Fruit fly (Drosophila melanogaster): ENCODE results near the gene CG43127.

Gene CG43127

DNA sequence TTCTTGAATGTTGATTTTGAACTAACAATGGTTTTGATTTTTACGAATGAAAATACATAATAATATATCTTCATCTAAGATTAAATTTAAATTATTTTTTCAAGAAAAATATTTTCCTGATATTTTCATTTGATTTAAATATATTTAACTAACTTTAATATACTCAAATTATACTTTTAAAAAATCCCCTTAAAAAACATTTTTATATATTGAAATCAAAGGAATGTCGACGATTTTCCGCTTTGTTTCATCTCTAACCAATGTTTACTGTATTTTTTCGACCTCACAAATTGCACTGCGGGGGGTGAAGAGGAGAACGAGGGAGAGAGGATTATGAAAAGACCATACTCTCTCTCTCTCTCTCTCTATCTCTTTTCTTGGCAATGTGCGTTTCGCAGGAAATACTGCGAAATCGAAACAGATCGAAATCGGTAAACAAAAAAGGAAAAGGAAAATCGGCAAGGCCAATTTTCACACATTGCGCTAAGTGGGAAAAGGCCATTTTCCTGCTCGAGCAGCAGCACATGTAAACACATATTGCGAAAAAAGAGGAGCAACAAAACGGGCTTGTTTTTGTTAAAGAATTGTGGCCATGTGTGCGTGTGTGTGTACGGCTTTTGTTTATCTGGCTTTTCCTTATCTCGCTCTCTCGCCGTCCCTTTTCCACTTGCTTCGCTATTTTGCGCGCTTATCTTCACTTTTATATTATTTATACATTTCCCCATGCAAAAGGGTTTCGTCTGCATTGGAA is 34.8 kb upstream of the CG43127 start (continued):
- TF ChIP-seq CG11762 (GFP tag; optimal IDR thresholded peaks at IDR 0.05; ENCODE audit: insufficient read depth) = no peak
- TF ChIP-seq CG6276 (GFP tag; optimal IDR thresholded peaks at IDR 0.05) = no peak
- no peak for TF ChIP-seq Sox14 (GFP tag; optimal IDR thresholded peaks at IDR 0.05)

DNA sequence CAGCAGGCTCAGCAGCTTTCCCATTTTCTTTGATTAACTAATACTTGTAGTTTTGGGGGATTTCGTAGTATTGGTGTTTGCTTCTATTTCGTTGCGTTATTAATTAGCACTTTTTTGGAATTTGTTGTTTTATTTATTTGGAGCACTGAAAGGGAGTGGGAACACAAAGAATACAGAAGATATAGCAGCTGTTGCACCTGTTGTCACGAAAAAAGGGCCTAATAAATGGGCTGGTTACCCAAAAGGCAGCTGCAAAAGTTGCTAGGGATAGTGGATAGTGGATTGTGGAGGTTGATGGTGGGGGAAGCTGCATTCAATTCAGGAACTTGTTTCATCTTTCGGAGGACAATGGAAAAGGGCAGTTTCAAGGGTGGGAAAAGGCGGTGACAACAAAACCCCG is 34.1 kb upstream of the CG43127 start:
- TF ChIP-seq acj6 (GFP tag; optimal IDR thresholded peaks at IDR 0.05) (no peak), CG31627 (GFP tag; optimal IDR thresholded peaks at IDR 0.05) (no peak), CG15336 (GFP tag; IDR thresholded peaks at IDR 0.05) (no peak), svp (GFP tag) (no peak), Eip93F (GFP tag; optimal IDR thresholded peaks at IDR 0.05) (no peak), CG6276 (GFP tag; optimal IDR thresholded peaks at IDR 0.05) (no peak), CG6808 (GFP tag; optimal IDR thresholded peaks at IDR 0.05) (no peak), CG11902 (GFP tag; optimal IDR thresholded peaks at IDR 0.05) (no peak), topi (GFP tag; optimal IDR thresholded peaks at IDR 0.05) (no peak)

DNA sequence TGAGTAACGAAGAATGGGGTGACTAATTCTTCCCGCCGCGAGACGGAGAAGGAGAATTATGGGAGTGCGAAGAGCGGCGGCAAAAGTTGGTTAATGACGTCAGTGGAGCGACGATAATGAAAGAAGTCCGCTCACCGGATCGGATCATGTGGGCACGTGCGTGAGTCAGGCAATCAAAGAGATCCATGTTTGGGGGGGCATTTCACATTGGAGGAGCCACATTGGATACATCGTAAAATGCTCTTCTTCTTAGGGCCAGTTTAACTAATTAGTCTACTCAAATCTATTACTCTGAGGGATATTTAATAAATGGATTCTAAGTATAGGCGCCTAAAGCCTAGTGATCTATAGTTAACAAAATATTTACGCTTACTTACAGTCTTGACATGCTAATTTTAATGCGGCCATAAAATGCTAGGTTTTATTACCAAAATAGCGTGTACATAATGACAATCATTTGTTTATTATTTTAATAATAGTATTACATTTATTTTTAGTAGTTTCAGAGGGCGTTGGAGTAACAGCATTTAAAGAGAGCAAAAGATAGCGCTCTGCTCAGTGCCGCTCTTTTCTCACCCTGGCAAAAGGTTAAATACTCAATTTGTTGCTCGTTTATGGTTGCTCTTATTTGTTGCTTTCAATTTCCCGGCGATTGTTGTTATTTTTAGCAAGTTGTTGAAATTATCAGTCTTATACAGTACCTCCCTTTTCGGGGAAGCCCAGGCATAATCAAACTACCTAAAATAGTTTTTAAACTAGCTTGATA is 33.1 kb upstream of the CG43127 start:
- TF ChIP-seq CG4318 (GFP tag; optimal IDR thresholded peaks at IDR 0.05) (no peak), fkh (GFP tag; optimal IDR thresholded peaks at IDR 0.05) (peak; percentile 51), ss (GFP tag; optimal IDR thresholded peaks at IDR 0.05) (peak in 1 of 2 experiments; percentile 20)

dm6 chr3L:10657311-10657710 is 31.9 kb upstream of the CG43127 start:
- TF ChIP-seq CG6163 (GFP tag; IDR thresholded peaks at IDR 0.05) = peak; percentile 27; the same call in 1 of the 3 replicates
- TF ChIP-seq Eip78C (GFP tag) = peak; percentile 48
- peak; percentile 29; the same call in 1 of the 2 replicates for TF ChIP-seq CG15336 (GFP tag; IDR thresholded peaks at IDR 0.05)
- TF ChIP-seq dac (GFP tag; optimal IDR thresholded peaks at IDR 0.05) = no peak
- no peak for TF ChIP-seq CG11294 (GFP tag; IDR thresholded peaks at IDR 0.05)
- peak; percentile 54; the same call in 2 of the 3 replicates for TF ChIP-seq eg (GFP tag; IDR thresholded peaks at IDR 0.05)
- TF ChIP-seq CG6276 (GFP tag; optimal IDR thresholded peaks at IDR 0.05) = peak; percentile 34
- TF ChIP-seq CG8319 (GFP tag; optimal IDR thresholded peaks at IDR 0.05) = no peak
- no peak for TF ChIP-seq CG6808 (GFP tag; optimal IDR thresholded peaks at IDR 0.05)

DNA sequence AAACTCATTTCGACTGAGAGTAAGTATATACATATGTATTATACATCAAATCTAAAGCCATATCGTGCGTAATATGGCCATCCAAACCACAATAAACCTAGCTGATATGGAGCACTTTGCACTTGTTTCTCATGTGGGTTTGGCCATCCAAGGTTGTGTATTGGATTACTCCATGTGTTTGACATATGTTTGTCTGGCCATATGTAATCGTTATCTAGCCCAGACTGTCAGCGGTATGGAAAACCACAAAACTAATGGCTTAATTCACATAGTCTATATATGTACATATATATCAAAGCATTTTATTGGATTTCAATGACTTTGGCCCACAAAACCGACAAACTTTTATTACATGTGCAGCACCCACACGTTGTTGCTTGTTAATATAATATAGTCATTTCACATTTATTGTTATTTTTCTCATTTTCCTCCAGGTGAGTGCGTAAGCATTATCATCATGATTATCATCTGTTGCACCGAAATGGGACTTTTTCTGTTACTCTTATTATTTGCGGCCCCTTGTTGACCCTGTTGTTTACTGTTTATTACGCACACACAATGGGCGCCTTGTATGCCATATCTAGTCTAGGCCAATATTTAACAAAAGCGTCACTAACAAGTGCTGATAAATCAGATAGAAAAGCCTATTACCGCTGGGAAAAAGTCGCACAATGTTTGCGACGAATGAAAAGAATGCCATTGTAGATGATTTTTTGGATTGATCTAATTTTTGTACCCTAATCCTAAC is 31.2 kb upstream of the CG43127 start:
- TF ChIP-seq CG6808 (GFP tag; optimal IDR thresholded peaks at IDR 0.05) (peak; percentile 35), Hr4 (GFP tag; optimal IDR thresholded peaks at IDR 0.05) (no peak), salr (GFP tag; optimal IDR thresholded peaks at IDR 0.05) (peak in 1 of 2 experiments; percentile 26), CG6276 (GFP tag; optimal IDR thresholded peaks at IDR 0.05) (no peak), svp (GFP tag) (peak; percentile 71), CG4318 (GFP tag; optimal IDR thresholded peaks at IDR 0.05) (no peak), topi (GFP tag; optimal IDR thresholded peaks at IDR 0.05) (peak; percentile 31), CG15336 (GFP tag; IDR thresholded peaks at IDR 0.05) (no peak), Eip93F (GFP tag; optimal IDR thresholded peaks at IDR 0.05) (no peak), Hr39 (GFP tag; optimal IDR thresholded peaks at IDR 0.05) (no peak), CG6854 (GFP tag; optimal IDR thresholded peaks at IDR 0.05) (no peak), cyc (GFP tag; optimal IDR thresholded peaks at IDR 0.05) (no peak), CG6792 (GFP tag; optimal IDR thresholded peaks at IDR 0.05) (peak; percentile 38), Lpt (GFP tag; optimal IDR thresholded peaks at IDR 0.05) (no peak), dsx (GFP tag; optimal IDR thresholded peaks at IDR 0.05; ENCODE audit: poor library complexity, severe bottlenecking) (no peak), Eip78C (GFP tag) (peak; percentile 86), CG8632 (GFP tag; optimal IDR thresholded peaks at IDR 0.05) (peak; percentile 56), Eip75B (GFP tag; optimal IDR thresholded peaks at IDR 0.05) (peak; percentile 48), CG11294 (GFP tag; IDR thresholded peaks at IDR 0.05) (no peak), CG8119 (GFP tag; IDR thresholded peaks at IDR 0.05) (no peak), lz (GFP tag; optimal IDR thresholded peaks at IDR 0.05) (peak; percentile 1), CG11902 (GFP tag; optimal IDR thresholded peaks at IDR 0.05) (no peak), CG32006 (GFP tag; optimal IDR thresholded peaks at IDR 0.05) (peak; percentile 7), Gug (GFP tag; IDR thresholded peaks at IDR 0.05) (no peak), fd85E (GFP tag; optimal IDR thresholded peaks at IDR 0.05) (no peak), Sox15 (GFP tag; optimal IDR thresholded peaks at IDR 0.05) (no peak), net (GFP tag; optimal IDR thresholded peaks at IDR 0.05) (peak; percentile 49), CG16779 (tag; optimal IDR thresholded peaks at IDR 0.05) (no peak)

Data from whole organism, prepupa.